Worm (Caenorhabditis elegans) whole organism, young adult: Measurements from ENCODE around the gene ada-2.

ENCODE experiments used
- F55B11.4 ChIP-seq: sonication (generic microtip); optimal IDR thresholded peaks from 2 replicates; lab custom pipeline; 2016; ENCODE audit warnings: missing compliant biosample characterization, missing genetic modification characterization, borderline replicate concordance; ENCODE audit not compliant: insufficient read depth
- Y56A3A.18 ChIP-seq: fragments of 200-800 bp; sonication (Bioruptor generic); IDR thresholded peaks from 2 replicates; pipeline ENCODE4 v1.3.6; 2022; ENCODE audit warnings: missing genetic modification reagents, missing genetic modification characterization, missing compliant biosample characterization
- ZK185.1 ChIP-seq: sonication (generic microtip); optimal IDR thresholded peaks from 2 replicates; lab custom pipeline; 2016; ENCODE audit warnings: mild to moderate bottlenecking, missing genetic modification characterization, missing compliant biosample characterization; ENCODE audit not compliant: poor library complexity, severe bottlenecking
- ama-1 ChIP-seq, 3 experiments: fragments of 150-350 bp in 1 of 3; sonication (generic microtip) in 2 of 3; optimal IDR thresholded peaks; 2 replicates each; lab custom pipeline; 2014 to 2018; ENCODE audit warnings: missing biosample characterization in 2 of 3, missing genetic modification characterization in 2 of 3, missing genetic modification reagents in 2 of 3
- dpl-1 ChIP-seq: fragments of 150-350 bp; optimal IDR thresholded peaks from 2 replicates; lab custom pipeline; 2014; ENCODE audit warnings: missing biosample characterization, missing genetic modification reagents, missing genetic modification characterization
- ekl-4 ChIP-seq: fragments of 200-800 bp; sonication (Bioruptor generic); IDR thresholded peaks from 2 replicates; pipeline ENCODE4 v1.3.6; 2022; ENCODE audit warnings: missing genetic modification reagents, missing genetic modification characterization, missing compliant biosample characterization
- him-1 ChIP-seq: sonication (generic microtip); optimal IDR thresholded peaks from 2 replicates; lab custom pipeline; 2016; ENCODE audit warnings: missing genotype, missing genetic modification reagents, missing genetic modification characterization, missing compliant biosample characterization
- nhr-27 ChIP-seq: fragments of 200-800 bp; sonication (Bioruptor generic); optimal IDR thresholded peaks from 2 replicates; lab custom pipeline; 2018; ENCODE audit warnings: mild to moderate bottlenecking, missing genetic modification characterization, moderate library complexity, missing compliant biosample characterization
- nhr-90 ChIP-seq: sonication (generic microtip); optimal IDR thresholded peaks from 2 replicates; lab custom pipeline; 2016; ENCODE audit warnings: missing genotype, mild to moderate bottlenecking, missing genetic modification characterization, missing compliant biosample characterization
- pha-4 ChIP-seq: fragments of 150-350 bp; sonication (generic microtip); optimal IDR thresholded peaks from 2 replicates; lab custom pipeline; 2014; ENCODE audit warnings: missing biosample characterization, missing genetic modification reagents, missing genetic modification characterization
- unc-62 ChIP-seq: fragments of 150-350 bp; optimal IDR thresholded peaks from 2 replicates; lab custom pipeline; 2014; ENCODE audit warnings: missing biosample characterization, missing genetic modification reagents, missing genetic modification characterization

DNA sequence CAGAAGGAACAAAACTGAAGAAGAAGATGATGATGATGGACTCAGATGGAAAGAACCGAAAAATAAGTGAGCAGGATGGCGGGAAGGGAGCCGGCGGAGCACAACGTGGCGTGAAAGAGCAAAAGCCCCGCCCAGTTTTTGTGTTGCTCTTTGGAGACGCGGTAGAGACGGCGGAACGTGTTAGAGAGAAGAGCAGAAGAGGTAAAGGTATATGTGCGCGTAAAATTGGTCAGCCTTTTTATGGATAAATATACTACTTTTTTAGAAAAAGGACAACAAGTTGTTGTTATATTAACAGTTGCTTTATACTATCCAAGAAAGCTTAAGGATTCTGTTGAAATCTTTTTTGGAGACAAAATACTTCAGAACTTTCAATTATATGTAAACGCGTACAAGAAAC, 35.0 kb upstream of the ada-2 start, which contains the start of gene E04F6.10:
- TF ChIP-seq ZK185.1 (tag; lab: Kevin White, UChicago) (no peak), unc-62 (GFP tag; lab: Kevin White, UChicago) (no peak), nhr-27 (tag; lab: Kevin White, UChicago) (no peak), nhr-90 (tag; lab: Kevin White, UChicago) (no peak), pha-4 (no peak), him-1 (no peak), ama-1 (optimal IDR thresholded peaks at IDR 0.05; lab: Kevin White, UChicago) (no peak), ama-1 (GFP tag; optimal IDR thresholded peaks at IDR 0.05; lab: Kevin White, UChicago) (no peak), ekl-4 (no peak), Y56A3A.18 (no peak), dpl-1 (no peak), F55B11.4 (tag; lab: Kevin White, UChicago) (no peak)
